Worm (Caenorhabditis elegans) whole organism, early embryonic: Measurements from ENCODE around the gene clec-247.

Source experiments
- B0310.2 ChIP-seq: sonication (generic microtip); optimal IDR thresholded peaks from 2 replicates; lab custom pipeline; 2016; ENCODE audit warnings: mild to moderate bottlenecking, missing genetic modification characterization, missing compliant biosample characterization
- F13C5.2 ChIP-seq: sonication (generic microtip); optimal IDR thresholded peaks from 2 replicates; lab custom pipeline; 2017; ENCODE audit warnings: mild to moderate bottlenecking, missing genetic modification characterization, inconsistent platforms, missing compliant biosample characterization
- aly-1 ChIP-seq: sonication (generic microtip); optimal IDR thresholded peaks from 2 replicates; lab custom pipeline; 2016; ENCODE audit warnings: missing genetic modification characterization, missing compliant biosample characterization
- ama-1 ChIP-seq: fragments of 150-350 bp; optimal IDR thresholded peaks from 2 replicates; lab custom pipeline; 2014
- ceh-13 ChIP-seq: fragments of 200-800 bp; sonication (Bioruptor generic); optimal IDR thresholded peaks from 2 replicates; lab custom pipeline; 2018; ENCODE audit warnings: mild to moderate bottlenecking, missing genetic modification characterization, missing compliant biosample characterization
- ceh-36 ChIP-seq: sonication (generic microtip); optimal IDR thresholded peaks from 2 replicates; lab custom pipeline; 2016; ENCODE audit warnings: missing genetic modification characterization, inconsistent platforms, missing compliant biosample characterization
- ets-7 ChIP-seq: sonication (generic microtip); optimal IDR thresholded peaks from 2 replicates; lab custom pipeline; 2016; ENCODE audit warnings: missing genotype, missing genetic modification characterization, missing compliant biosample characterization
- flt-1 ChIP-seq: fragments of 200-800 bp; sonication (Bioruptor generic); IDR thresholded peaks from 2 replicates; pipeline ENCODE4 v1.3.6; 2022; ENCODE audit warnings: missing genetic modification characterization, missing compliant biosample characterization
- hmbx-1 ChIP-seq: sonication (generic microtip); optimal IDR thresholded peaks from 2 replicates; lab custom pipeline; 2016; ENCODE audit warnings: mild to moderate bottlenecking, missing genetic modification characterization, missing compliant biosample characterization
- hmg-4 ChIP-seq: fragments of 200-800 bp; sonication (Bioruptor generic); optimal IDR thresholded peaks from 2 replicates; lab custom pipeline; 2018; ENCODE audit warnings: mild to moderate bottlenecking, missing genetic modification characterization, missing compliant biosample characterization
- hnd-1 ChIP-seq: sonication (generic microtip); optimal IDR thresholded peaks from 2 replicates; lab custom pipeline; 2016; ENCODE audit warnings: missing genetic modification characterization, missing compliant biosample characterization
- pes-1 ChIP-seq: fragments of 200-800 bp; sonication (Bioruptor generic); IDR thresholded peaks from 2 replicates; pipeline ENCODE4 v1.3.6; 2022; ENCODE audit warnings: missing genetic modification reagents, missing genetic modification characterization, missing compliant biosample characterization
- scrt-1 ChIP-seq: fragments of 200-800 bp; sonication (Bioruptor generic); IDR thresholded peaks from 2 replicates; pipeline ENCODE4 v1.3.6; 2022; ENCODE audit warnings: missing genetic modification characterization, missing compliant biosample characterization
- sea-1 ChIP-seq: fragments of 200-800 bp; sonication (Bioruptor generic); conservative IDR thresholded peaks from 2 replicates; pipeline ENCODE4 v1.3.6; 2022; ENCODE audit warnings: missing genetic modification characterization, missing compliant biosample characterization
- tbx-11 ChIP-seq: fragments of 200-800 bp; sonication (Bioruptor generic); IDR thresholded peaks from 2 replicates; pipeline ENCODE4 v1.3.6; 2022; ENCODE audit warnings: missing genetic modification characterization, missing compliant biosample characterization
- tbx-37 ChIP-seq: fragments of 200-800 bp; sonication (Bioruptor generic); conservative IDR thresholded peaks from 2 replicates; pipeline ENCODE4 v1.3.6; 2022; ENCODE audit warnings: missing genetic modification reagents, missing genetic modification characterization, missing compliant biosample characterization
- tra-4 ChIP-seq: sonication (generic microtip); optimal IDR thresholded peaks from 2 replicates; lab custom pipeline; 2017; ENCODE audit warnings: missing genetic modification characterization, missing compliant biosample characterization

clec-247 gene

ce11 chrV:18282597-18282996 is at the start of gene clec-247:
clec-247 (plus strand) TSS chrV:18282897.
- TF ChIP-seq ama-1 (lab: Kevin White, UChicago) (no peak), hmg-4 (GFP tag; lab: Kevin White, UChicago) (no peak), scrt-1 (GFP tag; lab: Robert Waterston, UW) (no peak), ceh-13 (GFP tag; lab: Kevin White, UChicago) (no peak), B0310.2 (tag; lab: Kevin White, UChicago) (no peak), flt-1 (no peak), F13C5.2 (no peak), pes-1 (GFP tag; lab: Robert Waterston, UW) (no peak), ets-7 (tag; lab: Kevin White, UChicago) (no peak), ceh-36 (no peak), hmbx-1 (tag; lab: Kevin White, UChicago) (no peak), tbx-37 (GFP tag; lab: Robert Waterston, UW) (no peak), tra-4 (tag; lab: Kevin White, UChicago) (no peak), tbx-11 (GFP tag; lab: Robert Waterston, UW) (no peak), aly-1 (tag; lab: Kevin White, UChicago) (no peak), hnd-1 (tag; lab: Kevin White, UChicago) (no peak), sea-1 (GFP tag; lab: Robert Waterston, UW) (no peak)

ce11 chrV:18235808-18236207 is 46.9 kb upstream of the clec-247 start:
- TF ChIP-seq hmg-4 (GFP tag; lab: Kevin White, UChicago) (no peak), B0310.2 (tag; lab: Kevin White, UChicago) (no peak), F13C5.2 (no peak), scrt-1 (GFP tag; lab: Robert Waterston, UW) (no peak), ceh-36 (no peak), aly-1 (tag; lab: Kevin White, UChicago) (no peak), flt-1 (no peak), sea-1 (GFP tag; lab: Robert Waterston, UW) (no peak), hnd-1 (tag; lab: Kevin White, UChicago) (no peak), hmbx-1 (tag; lab: Kevin White, UChicago) (no peak), tbx-37 (GFP tag; lab: Robert Waterston, UW) (no peak), ceh-13 (GFP tag; lab: Kevin White, UChicago) (no peak), ets-7 (tag; lab: Kevin White, UChicago) (no peak), ama-1 (lab: Kevin White, UChicago) (no peak)

- TF ChIP-seq flt-1 (no peak), hnd-1 (tag; lab: Kevin White, UChicago) (no peak), scrt-1 (GFP tag; lab: Robert Waterston, UW) (no peak), ceh-13 (GFP tag; lab: Kevin White, UChicago) (no peak), B0310.2 (tag; lab: Kevin White, UChicago) (no peak), ceh-36 (no peak), hmg-4 (GFP tag; lab: Kevin White, UChicago) (no peak), aly-1 (tag; lab: Kevin White, UChicago) (no peak), hmbx-1 (tag; lab: Kevin White, UChicago) (no peak), tbx-37 (GFP tag; lab: Robert Waterston, UW) (no peak), ama-1 (lab: Kevin White, UChicago) (no peak), tra-4 (tag; lab: Kevin White, UChicago) (no peak), sea-1 (GFP tag; lab: Robert Waterston, UW) (no peak), ets-7 (tag; lab: Kevin White, UChicago) (no peak), tbx-11 (GFP tag; lab: Robert Waterston, UW) (no peak), pes-1 (GFP tag; lab: Robert Waterston, UW) (no peak), F13C5.2 (no peak)
Measured at ce11 chrV:18236714-18237288, 45.9 kb upstream of the clec-247 start, which contains the start of gene R10E8.3. R10E8.3 (minus strand) TSS chrV:18236764.

ce11 chrV:18241328-18241727 is 41.4 kb upstream of the clec-247 start, which contains the start of gene R10E8.8:
R10E8.8 (minus strand) TSS chrV:18241670.
- TF ChIP-seq hnd-1 (tag; lab: Kevin White, UChicago) (no peak), tra-4 (tag; lab: Kevin White, UChicago) (no peak), ceh-36 (no peak), pes-1 (GFP tag; lab: Robert Waterston, UW) (no peak), scrt-1 (GFP tag; lab: Robert Waterston, UW) (no peak), hmg-4 (GFP tag; lab: Kevin White, UChicago) (no peak), B0310.2 (tag; lab: Kevin White, UChicago) (no peak), ets-7 (tag; lab: Kevin White, UChicago) (no peak), tbx-37 (GFP tag; lab: Robert Waterston, UW) (no peak), aly-1 (tag; lab: Kevin White, UChicago) (no peak), hmbx-1 (tag; lab: Kevin White, UChicago) (no peak)

DNA sequence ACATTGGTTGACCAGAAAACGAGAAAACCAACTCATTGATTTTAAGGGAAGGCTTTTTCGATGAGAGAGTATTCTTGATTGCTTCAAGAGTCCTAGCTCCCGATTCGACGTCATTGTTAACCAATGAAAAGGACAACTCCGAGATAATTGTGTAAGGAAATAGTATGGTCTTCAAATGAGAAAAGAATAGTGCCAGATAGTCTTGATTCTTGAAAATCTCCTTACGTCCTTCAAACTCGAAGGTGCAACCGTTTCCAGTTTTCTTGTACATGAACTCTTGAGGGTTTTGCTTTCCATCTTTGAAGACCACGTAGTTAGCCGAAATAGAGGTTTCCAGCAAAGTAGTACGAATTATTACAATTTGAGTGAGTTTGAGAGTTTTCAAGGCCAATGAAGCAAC is 39.5 kb upstream of the clec-247 start:
- TF ChIP-seq ama-1 (lab: Kevin White, UChicago) (no peak), scrt-1 (GFP tag; lab: Robert Waterston, UW) (no peak), pes-1 (GFP tag; lab: Robert Waterston, UW) (no peak), aly-1 (tag; lab: Kevin White, UChicago) (no peak), ceh-36 (no peak), sea-1 (GFP tag; lab: Robert Waterston, UW) (no peak), tra-4 (tag; lab: Kevin White, UChicago) (no peak), tbx-37 (GFP tag; lab: Robert Waterston, UW) (no peak), B0310.2 (tag; lab: Kevin White, UChicago) (no peak), ets-7 (tag; lab: Kevin White, UChicago) (no peak), F13C5.2 (no peak), hmg-4 (GFP tag; lab: Kevin White, UChicago) (no peak), hmbx-1 (tag; lab: Kevin White, UChicago) (no peak), flt-1 (no peak), tbx-11 (GFP tag; lab: Robert Waterston, UW) (no peak), hnd-1 (tag; lab: Kevin White, UChicago) (no peak), ceh-13 (GFP tag; lab: Kevin White, UChicago) (no peak)

DNA sequence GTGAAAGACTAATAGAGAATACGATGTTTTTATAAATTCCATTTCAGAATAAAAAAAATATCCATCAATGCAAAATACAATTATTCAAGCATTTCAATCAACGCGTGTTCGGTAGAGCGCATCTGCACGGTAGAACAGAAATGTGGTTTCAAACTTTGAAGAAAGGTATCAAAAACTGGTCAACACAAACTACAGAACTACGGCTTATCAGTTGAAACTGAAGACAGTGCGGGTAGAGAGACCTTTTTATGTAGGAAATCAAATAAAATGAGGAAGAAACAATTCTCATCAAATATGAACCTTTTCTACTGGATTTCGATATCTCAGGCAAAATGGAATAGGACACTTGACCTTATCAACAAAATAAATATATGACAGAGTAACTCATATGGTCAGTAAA is 38.3 kb upstream of the clec-247 start:
- no peak for TF ChIP-seq ceh-36
- no peak for TF ChIP-seq F13C5.2
- TF ChIP-seq B0310.2 (tag; lab: Kevin White, UChicago), result no peak
